Fruit fly (Drosophila melanogaster) whole organism, embryonic: ENCODE results near the gene STUB1.

Experiments
- Aef1 ChIP-seq: fragments of 200-800 bp; sonication (Bioruptor generic); IDR thresholded peaks from 3 replicates; pipeline ENCODE4 v1.3.6; 2022; ENCODE audit warnings: missing biosample characterization, missing genetic modification characterization
- Blimp-1 ChIP-seq: fragments of 200-800 bp; sonication (Bioruptor generic); optimal IDR thresholded peaks from 3 replicates; lab custom pipeline; 2018; ENCODE audit warnings: missing biosample characterization, missing genetic modification characterization, mild to moderate bottlenecking, moderate library complexity, missing genetic modification reagents
- CG10366 ChIP-seq: fragments of 200-800 bp; sonication (Bioruptor generic); IDR thresholded peaks from 2 replicates; pipeline ENCODE4 v1.3.6; 2022; ENCODE audit warnings: missing biosample characterization, missing genetic modification characterization
- CG10462 ChIP-seq: fragments of 200-800 bp; sonication (Bioruptor generic); optimal IDR thresholded peaks from 2 replicates; lab custom pipeline; 2016; ENCODE audit warnings: missing biosample characterization, missing genetic modification characterization
- CG11247 ChIP-seq: fragments of 200-800 bp; sonication (Bioruptor generic); IDR thresholded peaks from 2 replicates; pipeline ENCODE4 v1.3.6; 2022; ENCODE audit warnings: missing biosample characterization, missing genetic modification characterization
- CG12391 ChIP-seq: fragments of 200-800 bp; sonication (Bioruptor generic); optimal IDR thresholded peaks from 3 replicates; lab custom pipeline; 2018; ENCODE audit warnings: missing biosample characterization, mild to moderate bottlenecking, missing genetic modification characterization, moderate library complexity
- CG14667 ChIP-seq: fragments of 200-800 bp; sonication (Bioruptor generic); IDR thresholded peaks from 2 replicates; pipeline ENCODE4 v1.3.6; 2022; ENCODE audit warnings: missing biosample characterization, missing genetic modification characterization
- CG1603 ChIP-seq: fragments of 200-800 bp; sonication (Bioruptor generic); optimal IDR thresholded peaks from 2 replicates; lab custom pipeline; 2019; ENCODE audit warnings: missing biosample characterization, mild to moderate bottlenecking, missing genetic modification characterization, moderate library complexity
- CG17802 ChIP-seq: fragments of 200-800 bp; sonication (Bioruptor generic); optimal IDR thresholded peaks from 2 replicates; lab custom pipeline; 2018; ENCODE audit warnings: missing biosample characterization, mild to moderate bottlenecking, missing genetic modification characterization, moderate library complexity
- CG2199 ChIP-seq: fragments of 200-800 bp; sonication (Bioruptor generic); IDR thresholded peaks from 3 replicates; pipeline ENCODE4 v1.3.6; 2022; ENCODE audit warnings: missing biosample characterization, missing genetic modification characterization
- CG2889 ChIP-seq: fragments of 200-800 bp; sonication (Bioruptor generic); IDR thresholded peaks from 3 replicates; pipeline ENCODE4 v1.3.6; 2022; ENCODE audit warnings: missing biosample characterization, missing genetic modification characterization
- CG30403 ChIP-seq: fragments of 200-800 bp; sonication (Bioruptor generic); optimal IDR thresholded peaks from 3 replicates; lab custom pipeline; 2016; ENCODE audit warnings: missing biosample characterization, missing genetic modification characterization
- CG31224 ChIP-seq: fragments of 200-800 bp; sonication (Bioruptor generic); IDR thresholded peaks from 2 replicates; pipeline ENCODE4 v1.3.6; 2022; ENCODE audit warnings: missing biosample characterization, missing genetic modification characterization
- CG33213 ChIP-seq: fragments of 200-800 bp; sonication (Bioruptor generic); optimal IDR thresholded peaks from 3 replicates; lab custom pipeline; 2016; ENCODE audit warnings: missing biosample characterization, missing genetic modification characterization
- CG3407 ChIP-seq: fragments of 200-800 bp; sonication (Bioruptor generic); optimal IDR thresholded peaks from 2 replicates; lab custom pipeline; 2018; ENCODE audit warnings: missing biosample characterization, mild to moderate bottlenecking, missing genetic modification characterization
- CG3726 ChIP-seq: fragments of 200-800 bp; sonication (Bioruptor generic); IDR thresholded peaks from 3 replicates; pipeline ENCODE4, ENCODE4 v1.3.6; 2022; ENCODE audit warnings: missing biosample characterization, missing genetic modification characterization
- CG4360 ChIP-seq: fragments of 200-800 bp; sonication (Bioruptor generic); IDR thresholded peaks from 2 replicates; pipeline ENCODE4 v1.3.6; 2022; ENCODE audit warnings: missing biosample characterization, missing genetic modification characterization
- CG43689 ChIP-seq: fragments of 200-800 bp; sonication (Bioruptor generic); IDR thresholded peaks from 2 replicates; pipeline ENCODE4 v1.3.6; 2022; ENCODE audit warnings: missing biosample characterization, missing genetic modification characterization
- CG4617 ChIP-seq: fragments of 200-800 bp; sonication (Bioruptor generic); optimal IDR thresholded peaks from 3 replicates; lab custom pipeline; 2016; ENCODE audit warnings: missing biosample characterization, missing genetic modification characterization, borderline replicate concordance
- CG4820 ChIP-seq: fragments of 200-800 bp; sonication (Bioruptor generic); optimal IDR thresholded peaks from 3 replicates; lab custom pipeline; 2016; ENCODE audit warnings: missing biosample characterization, missing genetic modification characterization
- CG6765 ChIP-seq: fragments of 200-800 bp; sonication (Bioruptor generic); optimal IDR thresholded peaks from 3 replicates; lab custom pipeline; 2017; ENCODE audit warnings: missing biosample characterization, mild to moderate bottlenecking, missing genetic modification characterization
- CG9932 ChIP-seq: fragments of 200-800 bp; sonication (Bioruptor generic); IDR thresholded peaks from 2 replicates; pipeline ENCODE4 v1.3.6; 2022; ENCODE audit warnings: missing biosample characterization, missing genetic modification characterization
- D19B ChIP-seq: fragments of 200-800 bp; sonication (Bioruptor generic); optimal IDR thresholded peaks from 2 replicates; lab custom pipeline; 2017; ENCODE audit warnings: missing biosample characterization, mild to moderate bottlenecking, missing genetic modification characterization
- Drgx ChIP-seq: fragments of 200-800 bp; sonication (Bioruptor generic); IDR thresholded peaks from 2 replicates; pipeline ENCODE4 v1.3.6; 2022; ENCODE audit warnings: missing biosample characterization, missing genetic modification characterization
- Hmr ChIP-seq: fragments of 200-800 bp; sonication (Bioruptor generic); optimal IDR thresholded peaks from 3 replicates; lab custom pipeline; 2017; ENCODE audit warnings: mild to moderate bottlenecking, missing biosample characterization, missing genetic modification reagents, missing genetic modification characterization
- Hr3 ChIP-seq: fragments of 200-800 bp; sonication (Bioruptor generic); optimal IDR thresholded peaks from 3 replicates; lab custom pipeline; 2016; ENCODE audit warnings: missing biosample characterization, missing genetic modification characterization
- Lim3 ChIP-seq: fragments of 200-800 bp; sonication (Bioruptor generic); IDR thresholded peaks from 2 replicates; pipeline ENCODE4 v1.3.6; 2022; ENCODE audit warnings: missing biosample characterization, missing genetic modification characterization
- MBD-R2 ChIP-seq: fragments of 200-800 bp; sonication (Bioruptor generic); IDR thresholded peaks from 2 replicates; pipeline ENCODE4 v1.3.6; 2022; ENCODE audit warnings: missing biosample characterization, missing genetic modification characterization
- Mes4 ChIP-seq: fragments of 200-800 bp; sonication (Bioruptor generic); optimal IDR thresholded peaks from 2 replicates; lab custom pipeline; 2016; ENCODE audit warnings: missing biosample characterization, missing genetic modification characterization
- Myb ChIP-seq: fragments of 200-800 bp; sonication (Bioruptor generic); optimal IDR thresholded peaks from 2 replicates; lab custom pipeline; 2016; ENCODE audit warnings: missing biosample characterization, missing genetic modification characterization
- Nf-YC ChIP-seq: fragments of 200-800 bp; optimal IDR thresholded peaks from 3 replicates; lab custom pipeline; 2019; ENCODE audit warnings: missing biosample characterization, mild to moderate bottlenecking, missing genetic modification characterization, moderate library complexity
- Oli ChIP-seq: fragments of 200-800 bp; sonication (Bioruptor generic); optimal IDR thresholded peaks from 2 replicates; lab custom pipeline; 2018; ENCODE audit warnings: missing biosample characterization, mild to moderate bottlenecking, missing genetic modification characterization, moderate library complexity
- Side ChIP-seq: fragments of 200-800 bp; sonication (Bioruptor generic); optimal IDR thresholded peaks from 2 replicates; lab custom pipeline; 2016; ENCODE audit warnings: missing biosample characterization, missing genetic modification characterization
- Taf1 ChIP-seq: fragments of 200-800 bp; sonication (Bioruptor generic); IDR thresholded peaks from 2 replicates; pipeline ENCODE4 v1.3.6; 2022; ENCODE audit warnings: missing biosample characterization, missing genetic modification characterization
- ase ChIP-seq: fragments of 200-800 bp; sonication (Bioruptor generic); IDR thresholded peaks from 3 replicates; pipeline ENCODE4 v1.3.6; 2022; ENCODE audit warnings: missing biosample characterization, missing genetic modification characterization
- bcd ChIP-seq: fragments of 200-800 bp; sonication (Bioruptor generic); optimal IDR thresholded peaks from 2 replicates; lab custom pipeline; 2017; ENCODE audit warnings: missing biosample characterization, mild to moderate bottlenecking, missing genetic modification characterization
- bowl ChIP-seq: fragments of 200-800 bp; sonication (Bioruptor generic); IDR thresholded peaks from 2 replicates; pipeline ENCODE4 v1.3.6; 2022; ENCODE audit warnings: missing biosample characterization, missing genetic modification characterization
- btn ChIP-seq: fragments of 200-800 bp; sonication (Bioruptor generic); optimal IDR thresholded peaks from 2 replicates; lab custom pipeline; 2016; ENCODE audit warnings: missing biosample characterization, missing genetic modification characterization
- chn ChIP-seq: fragments of 200-800 bp; sonication (Bioruptor generic); optimal IDR thresholded peaks from 2 replicates; lab custom pipeline; 2016; ENCODE audit warnings: missing biosample characterization, missing genetic modification characterization
- ci ChIP-seq: fragments of 200-800 bp; sonication (Bioruptor generic); IDR thresholded peaks from 3 replicates; pipeline ENCODE4 v1.3.6; 2022; ENCODE audit warnings: missing biosample characterization, missing genetic modification characterization
- crc ChIP-seq: fragments of 200-800 bp; sonication (Bioruptor generic); optimal IDR thresholded peaks from 2 replicates; lab custom pipeline; 2016; ENCODE audit warnings: missing biosample characterization, missing genetic modification characterization
- crol ChIP-seq: fragments of 200-800 bp; sonication (Bioruptor generic); IDR thresholded peaks from 2 replicates; pipeline ENCODE4 v1.3.6; 2022; ENCODE audit warnings: missing biosample characterization, missing genetic modification characterization
- dm ChIP-seq: fragments of 200-800 bp; sonication (Bioruptor generic); optimal IDR thresholded peaks from 3 replicates; lab custom pipeline; 2016; ENCODE audit warnings: missing biosample characterization, missing genetic modification characterization
- gt ChIP-seq: fragments of 200-800 bp; sonication (Bioruptor generic); IDR thresholded peaks from 2 replicates; pipeline ENCODE4 v1.3.6; 2022; ENCODE audit warnings: missing biosample characterization, missing genetic modification characterization
- ham ChIP-seq: fragments of 200-800 bp; sonication (Bioruptor generic); IDR thresholded peaks from 2 replicates; pipeline ENCODE4 v1.3.6; 2022; ENCODE audit warnings: missing biosample characterization, missing genetic modification characterization
- lbe ChIP-seq: fragments of 200-800 bp; sonication (Bioruptor generic); optimal IDR thresholded peaks from 2 replicates; lab custom pipeline; 2016; ENCODE audit warnings: missing biosample characterization, mild to moderate bottlenecking, missing genetic modification characterization
- onecut ChIP-seq: fragments of 200-800 bp; sonication (Bioruptor generic); IDR thresholded peaks from 2 replicates; pipeline ENCODE4 v1.3.6; 2022; ENCODE audit warnings: missing biosample characterization, missing genetic modification characterization
- rib ChIP-seq: fragments of 200-800 bp; sonication (Bioruptor generic); IDR thresholded peaks from 2 replicates; pipeline ENCODE4 v1.3.6; 2022; ENCODE audit warnings: missing biosample characterization, missing genetic modification characterization
- tio ChIP-seq: fragments of 200-800 bp; sonication (Bioruptor generic); optimal IDR thresholded peaks from 2 replicates; lab custom pipeline; 2017; ENCODE audit warnings: missing biosample characterization, missing genetic modification characterization, inconsistent platforms
- unpg ChIP-seq: fragments of 200-800 bp; sonication (Bioruptor generic); optimal IDR thresholded peaks from 3 replicates; lab custom pipeline; 2018; ENCODE audit warnings: missing biosample characterization, mild to moderate bottlenecking, missing genetic modification characterization, moderate library complexity
- usp ChIP-seq: fragments of >200 bp; optimal IDR thresholded peaks from 2 replicates; lab custom pipeline; 2017; ENCODE audit warnings: missing biosample characterization, missing genetic modification characterization
- zfh2 ChIP-seq: fragments of 200-800 bp; sonication (Bioruptor generic); optimal IDR thresholded peaks from 2 replicates; lab custom pipeline; 2016; ENCODE audit warnings: missing biosample characterization, missing genetic modification characterization

Gene STUB1

DNA sequence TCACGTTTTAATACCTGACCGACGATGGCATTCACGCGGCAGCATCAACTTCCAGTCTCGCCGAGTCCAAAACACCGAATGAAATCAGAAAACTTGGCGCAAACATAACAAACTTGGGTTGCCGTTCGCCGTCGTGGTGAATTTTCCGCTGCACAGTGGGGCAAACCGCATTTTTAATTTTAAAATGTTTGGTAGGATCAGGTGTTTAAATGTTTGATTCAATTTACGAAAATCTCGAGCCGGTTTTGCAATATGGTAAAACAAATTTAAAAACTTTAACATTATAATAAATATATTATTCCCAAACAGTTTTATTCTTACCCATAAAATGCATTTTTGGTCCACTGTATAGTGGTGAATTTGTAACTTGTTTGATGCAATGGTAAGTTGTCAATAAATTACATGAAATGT lies 36.9 kb downstream of the STUB1 start, which contains the start of gene RluA-1 (continued):
- TF ChIP-seq CG2199 (GFP tag; lab: Robert Waterston, UW) (peak; percentile 100), CG4820 (peak; percentile 99), CG3726 (GFP tag; lab: Robert Waterston, UW) (peak; percentile 97), crc (GFP tag; lab: Kevin White, UChicago) (peak; percentile 38), Oli (peak; percentile 100), bcd (GFP tag; lab: Kevin White, UChicago) (peak; percentile 99), CG12391 (tag; lab: Kevin White, UChicago) (peak; percentile 100), CG14667 (GFP tag; lab: Robert Waterston, UW) (peak; percentile 99), dm (GFP tag; lab: Kevin White, UChicago) (peak; percentile 85), unpg (GFP tag; lab: Kevin White, UChicago) (peak; percentile 100), CG4617 (GFP tag; lab: Kevin White, UChicago) (peak; percentile 99), Lim3 (GFP tag; lab: Robert Waterston, UW) (peak; percentile 96), CG33213 (GFP tag; lab: Kevin White, UChicago) (peak; percentile 96), Drgx (GFP tag; lab: Robert Waterston, UW) (peak; percentile 99), onecut (GFP tag; lab: Robert Waterston, UW) (peak; percentile 94), usp (GFP tag; lab: Kevin White, UChicago) (no peak), ham (peak; percentile 96), Mes4 (GFP tag; lab: Kevin White, UChicago) (peak; percentile 91), CG2889 (GFP tag; lab: Robert Waterston, UW) (peak; percentile 98), zfh2 (GFP tag; lab: Kevin White, UChicago) (peak; percentile 85), rib (GFP tag; lab: Robert Waterston, UW) (peak; percentile 99), crol (peak; percentile 70), CG1603 (tag; lab: Kevin White, UChicago) (peak; percentile 97), CG6765 (GFP tag; lab: Kevin White, UChicago) (peak; percentile 98), CG10462 (GFP tag; lab: Kevin White, UChicago) (peak; percentile 99), Side (GFP tag; lab: Kevin White, UChicago) (peak; percentile 89), ci (GFP tag; lab: Robert Waterston, UW) (peak; percentile 100), CG11247 (GFP tag; lab: Robert Waterston, UW) (peak; percentile 99), Nf-YC (tag; lab: Kevin White, UChicago) (peak; percentile 93), CG30403 (GFP tag; lab: Kevin White, UChicago) (peak; percentile 99), Hmr (peak; percentile 99), Taf1 (GFP tag; lab: Robert Waterston, UW) (peak; percentile 93), CG31224 (GFP tag; lab: Robert Waterston, UW) (peak; percentile 97), chn (peak; percentile 98), D19B (GFP tag; lab: Kevin White, UChicago) (peak; percentile 95), MBD-R2 (GFP tag; lab: Robert Waterston, UW) (peak; percentile 73), Hr3 (GFP tag; lab: Kevin White, UChicago) (peak; percentile 99), Blimp-1 (GFP tag; lab: Kevin White, UChicago) (peak; percentile 99), Myb (GFP tag; lab: Kevin White, UChicago) (peak; percentile 70), CG43689 (GFP tag; lab: Robert Waterston, UW) (peak; percentile 97), tio (GFP tag; lab: Kevin White, UChicago) (peak; percentile 98), Aef1 (peak; percentile 87), CG3407 (GFP tag; lab: Kevin White, UChicago) (peak; percentile 99), gt (GFP tag; lab: Robert Waterston, UW) (peak; percentile 99), CG17802 (tag; lab: Kevin White, UChicago) (peak; percentile 94), CG9932 (GFP tag; lab: Robert Waterston, UW) (peak; percentile 90), CG4360 (peak; percentile 94), bowl (peak; percentile 99), lbe (GFP tag; lab: Kevin White, UChicago) (peak; percentile 87), btn (peak; percentile 89), ase (GFP tag; lab: Robert Waterston, UW) (peak; percentile 99), CG10366 (GFP tag; lab: Robert Waterston, UW) (peak; percentile 99)
